Fruit fly (Drosophila melanogaster) whole organism, embryonic: ENCODE results near the gene CG7943.

Source experiments
- Abd-B ChIP-seq: fragments of 200-800 bp; sonication (Bioruptor generic); optimal IDR thresholded peaks from 2 replicates; lab custom pipeline; 2018; ENCODE audit warnings: missing biosample characterization, mild to moderate bottlenecking, missing genetic modification characterization, moderate library complexity
- Blimp-1 ChIP-seq: fragments of 200-800 bp; sonication (Bioruptor generic); optimal IDR thresholded peaks from 3 replicates; lab custom pipeline; 2018; ENCODE audit warnings: missing biosample characterization, missing genetic modification characterization, mild to moderate bottlenecking, moderate library complexity, missing genetic modification reagents
- CG12391 ChIP-seq: fragments of 200-800 bp; sonication (Bioruptor generic); optimal IDR thresholded peaks from 3 replicates; lab custom pipeline; 2018; ENCODE audit warnings: missing biosample characterization, mild to moderate bottlenecking, missing genetic modification characterization, moderate library complexity
- CG16815 ChIP-seq: fragments of 200-800 bp; sonication (Bioruptor generic); optimal IDR thresholded peaks from 3 replicates; lab custom pipeline; 2017; ENCODE audit warnings: missing biosample characterization, mild to moderate bottlenecking, missing genetic modification characterization
- CG2116 ChIP-seq: fragments of 200-800 bp; sonication (Bioruptor generic); optimal IDR thresholded peaks from 3 replicates; lab custom pipeline; 2018; ENCODE audit warnings: missing biosample characterization, mild to moderate bottlenecking, missing genetic modification characterization
- CG2678 ChIP-seq: fragments of 200-800 bp; sonication (Bioruptor generic); optimal IDR thresholded peaks from 3 replicates; lab custom pipeline; 2019; ENCODE audit warnings: missing biosample characterization, mild to moderate bottlenecking, missing genetic modification characterization, moderate library complexity
- CG2875 ChIP-seq: fragments of 200-800 bp; sonication (Bioruptor generic); optimal IDR thresholded peaks from 2 replicates; lab custom pipeline; 2017; ENCODE audit warnings: missing biosample characterization, mild to moderate bottlenecking, missing genetic modification characterization, missing genetic modification reagents
- CG31365 ChIP-seq: fragments of 200-800 bp; sonication (Bioruptor generic); optimal IDR thresholded peaks from 2 replicates; lab custom pipeline; 2018; ENCODE audit warnings: missing biosample characterization, mild to moderate bottlenecking, missing genetic modification characterization
- CG31388 ChIP-seq: fragments of 200-800 bp; sonication (Bioruptor generic); optimal IDR thresholded peaks from 2 replicates; lab custom pipeline; 2016; ENCODE audit warnings: missing biosample characterization, missing genetic modification characterization
- CG32772 ChIP-seq: fragments of 200-800 bp; sonication (Bioruptor generic); IDR thresholded peaks from 2 replicates; pipeline ENCODE4 v1.3.6; 2022; ENCODE audit warnings: missing biosample characterization, missing genetic modification characterization
- CG4328 ChIP-seq: fragments of 200-800 bp; sonication (Bioruptor generic); optimal IDR thresholded peaks from 3 replicates; lab custom pipeline; 2017; ENCODE audit warnings: missing biosample characterization, missing genetic modification reagents, missing genetic modification characterization
- CG6765 ChIP-seq: fragments of 200-800 bp; sonication (Bioruptor generic); optimal IDR thresholded peaks from 3 replicates; lab custom pipeline; 2017; ENCODE audit warnings: missing biosample characterization, mild to moderate bottlenecking, missing genetic modification characterization
- CG7357 ChIP-seq: fragments of 200-800 bp; sonication (Bioruptor generic); IDR thresholded peaks from 3 replicates; pipeline ENCODE4 v1.3.6; 2022; ENCODE audit warnings: missing biosample characterization, missing genetic modification characterization
- CG8089 ChIP-seq: fragments of 200-800 bp; sonication (Bioruptor generic); optimal IDR thresholded peaks from 3 replicates; lab custom pipeline; 2016; ENCODE audit warnings: missing biosample characterization, missing genetic modification characterization
- CG8281 ChIP-seq: fragments of 200-800 bp; sonication (Bioruptor generic); optimal IDR thresholded peaks from 2 replicates; lab custom pipeline; 2018; ENCODE audit warnings: missing biosample characterization, mild to moderate bottlenecking, missing genetic modification characterization, moderate library complexity
- CG8359 ChIP-seq: fragments of 200-800 bp; sonication (Bioruptor generic); optimal IDR thresholded peaks from 2 replicates; lab custom pipeline; 2017; ENCODE audit warnings: missing biosample characterization, mild to moderate bottlenecking, missing genetic modification characterization, borderline replicate concordance
- CG8478 ChIP-seq: fragments of >200 bp; optimal IDR thresholded peaks from 2 replicates; lab custom pipeline; 2018
- CG9727 ChIP-seq: fragments of 200-800 bp; sonication (Bioruptor generic); optimal IDR thresholded peaks from 3 replicates; lab custom pipeline; 2017; ENCODE audit warnings: missing biosample characterization, mild to moderate bottlenecking, missing genetic modification characterization
- CrebB ChIP-seq: fragments of 200-800 bp; sonication (Bioruptor generic); optimal IDR thresholded peaks from 3 replicates; lab custom pipeline; 2018; ENCODE audit warnings: missing biosample characterization, mild to moderate bottlenecking, missing genetic modification characterization
- D19A ChIP-seq: fragments of 200-800 bp; optimal IDR thresholded peaks from 3 replicates; lab custom pipeline; 2019; ENCODE audit warnings: missing biosample characterization, mild to moderate bottlenecking, missing genetic modification characterization, moderate library complexity
- HHEX ChIP-seq: fragments of 200-800 bp; sonication (Bioruptor generic); optimal IDR thresholded peaks from 3 replicates; lab custom pipeline; 2017; ENCODE audit warnings: missing biosample characterization, mild to moderate bottlenecking, missing genetic modification characterization, missing genetic modification reagents
- Hr39 ChIP-seq: fragments of >200 bp; optimal IDR thresholded peaks from 2 replicates; lab custom pipeline; 2017
- MBD-R2 ChIP-seq: fragments of 200-800 bp; sonication (Bioruptor generic); IDR thresholded peaks from 2 replicates; pipeline ENCODE4 v1.3.6; 2022; ENCODE audit warnings: missing biosample characterization, missing genetic modification characterization
- NK7.1 ChIP-seq: fragments of 200-800 bp; sonication (Bioruptor generic); optimal IDR thresholded peaks from 3 replicates; lab custom pipeline; 2016; ENCODE audit warnings: missing biosample characterization, missing genetic modification characterization
- Nf-YB ChIP-seq: fragments of 200-800 bp; sonication (Bioruptor generic); optimal IDR thresholded peaks from 3 replicates; lab custom pipeline; 2019; ENCODE audit warnings: missing biosample characterization, mild to moderate bottlenecking, missing genetic modification characterization, moderate library complexity
- Ravus ChIP-seq: fragments of 200-800 bp; sonication (Bioruptor generic); IDR thresholded peaks from 2 replicates; pipeline ENCODE4 v1.3.6; 2022; ENCODE audit warnings: missing biosample characterization, missing genetic modification characterization
- Sin3A ChIP-seq: fragments of >200 bp; optimal IDR thresholded peaks from 2 replicates; lab custom pipeline; 2018
- TFAM ChIP-seq: fragments of 200-800 bp; sonication (Bioruptor generic); optimal IDR thresholded peaks from 2 replicates; lab custom pipeline; 2017; ENCODE audit warnings: missing biosample characterization, missing genetic modification characterization, inconsistent platforms
- Tbp ChIP-seq: fragments of >200 bp; optimal IDR thresholded peaks from 2 replicates; lab custom pipeline; 2018; ENCODE audit warnings: missing biosample characterization, missing genetic modification characterization
- Xbp1 ChIP-seq: fragments of 200-800 bp; sonication (Bioruptor generic); optimal IDR thresholded peaks from 3 replicates; lab custom pipeline; 2016; ENCODE audit warnings: missing biosample characterization, mild to moderate bottlenecking, missing genetic modification characterization
- Xrp1 ChIP-seq: fragments of 200-800 bp; sonication (Bioruptor generic); IDR thresholded peaks from 2 replicates; pipeline ENCODE4 v1.3.6; 2022; ENCODE audit warnings: missing biosample characterization, missing genetic modification characterization
- bcd ChIP-seq: fragments of 200-800 bp; sonication (Bioruptor generic); optimal IDR thresholded peaks from 2 replicates; lab custom pipeline; 2017; ENCODE audit warnings: missing biosample characterization, mild to moderate bottlenecking, missing genetic modification characterization
- en ChIP-seq: fragments of 200-800 bp; sonication (Bioruptor generic); optimal IDR thresholded peaks from 2 replicates; lab custom pipeline; 2016; ENCODE audit warnings: missing biosample characterization, missing genetic modification characterization
- exex ChIP-seq: fragments of 200-800 bp; sonication (Bioruptor generic); optimal IDR thresholded peaks from 4 replicates; lab custom pipeline; 2018; ENCODE audit warnings: missing biosample characterization, mild to moderate bottlenecking, missing genetic modification characterization, moderate library complexity
- fd102C ChIP-seq: fragments of 200-800 bp; sonication (Bioruptor generic); optimal IDR thresholded peaks from 2 replicates; lab custom pipeline; 2018; ENCODE audit warnings: missing biosample characterization, mild to moderate bottlenecking, missing genetic modification characterization, moderate library complexity
- fd64A ChIP-seq: fragments of 200-800 bp; sonication (Bioruptor generic); optimal IDR thresholded peaks from 3 replicates; lab custom pipeline; 2018; ENCODE audit warnings: missing biosample characterization, mild to moderate bottlenecking, missing genetic modification characterization
- knrl ChIP-seq: fragments of 200-800 bp; sonication (Bioruptor generic); IDR thresholded peaks from 3 replicates; pipeline ENCODE4 v1.3.6; 2022; ENCODE audit warnings: missing biosample characterization, missing genetic modification characterization; ENCODE audit not compliant: partially characterized antibody
- pan ChIP-seq, 4 experiments: fragments of >200 bp in 3 of 4; fragments of 200-800 bp in 1 of 4; sonication (Bioruptor generic) in 1 of 4; optimal IDR thresholded peaks in 3 of 4; IDR thresholded peaks in 1 of 4; 2 replicates each; pipeline versions ENCODE4 v1.3.6 to Lab custom; 2017 to 2022; ENCODE audit warnings: missing biosample characterization in 2 of 4, missing genetic modification characterization in 2 of 4, mixed read lengths in 1 of 4
- pho ChIP-seq: fragments of 200-800 bp; sonication (Bioruptor generic); optimal IDR thresholded peaks from 2 replicates; lab custom pipeline; 2016; ENCODE audit warnings: missing biosample characterization, missing genetic modification characterization
- prd ChIP-seq, 3 experiments: fragments of >200 bp in 2 of 3; fragments of 200-800 bp in 1 of 3; sonication (Bioruptor generic) in 1 of 3; optimal IDR thresholded peaks in 2 of 3; IDR thresholded peaks in 1 of 3; 2 replicates in 2 of 3; 3 replicates in 1 of 3; pipeline versions ENCODE4 v1.3.6 to Lab custom; 2017 to 2022; ENCODE audit warnings: missing biosample characterization in 1 of 3, missing genetic modification characterization in 1 of 3
- pum ChIP-seq: fragments of 200-800 bp; sonication (Bioruptor generic); optimal IDR thresholded peaks from 2 replicates; lab custom pipeline; 2016; ENCODE audit warnings: missing biosample characterization, missing genetic modification characterization
- ro ChIP-seq: fragments of 200-800 bp; sonication (Bioruptor generic); IDR thresholded peaks from 2 replicates; pipeline ENCODE4 v1.3.6; 2022; ENCODE audit warnings: missing biosample characterization, missing genetic modification characterization
- run ChIP-seq: fragments of 200-800 bp; sonication (Bioruptor generic); optimal IDR thresholded peaks from 3 replicates; lab custom pipeline; 2018; ENCODE audit warnings: missing biosample characterization, mild to moderate bottlenecking, missing genetic modification characterization
- seq ChIP-seq: fragments of 200-800 bp; sonication (Bioruptor generic); IDR thresholded peaks from 2 replicates; pipeline ENCODE4 v1.3.6; 2022; ENCODE audit warnings: missing biosample characterization, missing genetic modification characterization
- shn ChIP-seq: fragments of 200-800 bp; sonication (Bioruptor generic); optimal IDR thresholded peaks from 3 replicates; lab custom pipeline; 2016; ENCODE audit warnings: missing biosample characterization, missing genetic modification characterization
- sqz ChIP-seq: fragments of 200-800 bp; sonication (Bioruptor generic); optimal IDR thresholded peaks from 3 replicates; lab custom pipeline; 2018; ENCODE audit warnings: missing biosample characterization, mild to moderate bottlenecking, missing genetic modification characterization
- tx ChIP-seq: fragments of 200-800 bp; sonication (Bioruptor generic); optimal IDR thresholded peaks from 2 replicates; lab custom pipeline; 2016; ENCODE audit warnings: missing biosample characterization, missing genetic modification characterization
- vnd ChIP-seq: fragments of 200-800 bp; sonication (Bioruptor generic); IDR thresholded peaks from 3 replicates; pipeline ENCODE4 v1.3.6; 2022; ENCODE audit warnings: missing biosample characterization, missing genetic modification characterization; ENCODE audit not compliant: partially characterized antibody
- vvl ChIP-seq: fragments of 200-800 bp; sonication (Bioruptor generic); IDR thresholded peaks from 2 replicates; pipeline ENCODE4 v1.3.6; 2022; ENCODE audit warnings: missing biosample characterization, missing genetic modification characterization

The CG7943 gene

DNA sequence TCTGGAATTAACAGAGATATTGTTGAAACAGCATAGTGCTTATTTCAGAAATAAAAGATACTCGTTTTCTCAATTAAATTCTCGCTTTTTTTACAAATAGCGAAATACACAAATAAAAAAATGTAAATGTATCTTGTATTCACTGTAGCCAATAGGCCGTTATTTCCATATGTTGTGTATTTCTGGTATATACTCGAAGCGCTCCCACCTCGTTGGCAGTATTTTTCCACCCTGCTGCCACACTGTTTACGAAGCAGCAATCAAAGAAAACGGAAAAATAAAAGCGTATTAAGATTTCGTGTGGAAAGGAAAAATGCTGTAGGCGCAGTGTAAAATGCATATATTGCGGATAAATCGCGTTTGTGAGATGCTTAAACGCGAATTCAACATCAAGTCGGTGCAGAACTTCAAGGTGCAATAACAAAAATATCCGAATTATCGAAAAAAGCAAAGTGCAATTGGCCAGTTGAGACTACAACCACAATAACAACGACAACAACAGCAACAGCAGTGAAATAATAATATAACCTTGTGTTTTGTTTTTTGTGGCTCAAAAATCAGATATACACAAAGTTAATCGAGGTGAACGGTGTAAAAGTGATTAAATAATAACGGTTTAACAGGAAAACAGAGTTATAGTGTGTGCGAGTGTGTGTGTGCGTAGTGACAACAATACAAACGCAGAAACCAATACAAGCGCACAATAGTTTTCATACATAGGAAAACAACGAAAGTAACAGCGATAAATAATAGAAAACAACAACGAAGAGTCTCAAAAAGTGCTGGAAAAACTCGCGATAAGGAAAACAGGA, 12.0 kb downstream of the CG7943 start, which contains the start of gene sima (continued):
- TF ChIP-seq vnd (no peak), CG8281 (tag; lab: Kevin White, UChicago) (no peak), Ravus (no peak), NK7.1 (GFP tag; lab: Kevin White, UChicago) (peak; percentile 57), en (GFP tag; lab: Kevin White, UChicago) (no peak), MBD-R2 (GFP tag; lab: Robert Waterston, UW) (peak; percentile 65), Nf-YB (peak; percentile 18), CG32772 (GFP tag; lab: Robert Waterston, UW) (no peak), tx (GFP tag; lab: Kevin White, UChicago) (peak; percentile 11), CG8478 (lab: Kevin White, UChicago) (no peak), shn (GFP tag; lab: Kevin White, UChicago) (peak; percentile 6), CG31388 (GFP tag; lab: Kevin White, UChicago) (no peak), run (tag; lab: Kevin White, UChicago) (no peak), ro (no peak), knrl (no peak; the same call in 2 of the 3 replicates), HHEX (GFP tag; lab: Kevin White, UChicago) (no peak), vvl (GFP tag; lab: Robert Waterston, UW) (peak; percentile 69), fd64A (GFP tag; lab: Kevin White, UChicago) (no peak), Hr39 (no peak), CG7357 (no peak), exex (tag; lab: Kevin White, UChicago) (peak; percentile 32), Blimp-1 (peak; percentile 17), pho (GFP tag; lab: Kevin White, UChicago) (no peak), sqz (peak; percentile 19), Sin3A (lab: Kevin White, UChicago) (peak; percentile 49), Xrp1 (GFP tag; lab: Robert Waterston, UW) (peak; percentile 51; the same call in 1 of the 2 replicates), bcd (GFP tag; lab: Kevin White, UChicago) (peak; percentile 16), CG6765 (GFP tag; lab: Kevin White, UChicago) (peak; percentile 37), Tbp (GFP tag; lab: Kevin White, UChicago) (no peak), CG2875 (no peak), CG9727 (GFP tag; lab: Kevin White, UChicago) (peak; percentile 5), fd102C (GFP tag; lab: Kevin White, UChicago) (no peak), pan (optimal IDR thresholded peaks at IDR 0.05; lab: Kevin White, UChicago) (no peak), pan (GFP tag; optimal IDR thresholded peaks at IDR 0.05 in 1 of 2, IDR thresholded peaks at IDR 0.05 in 1 of 2) (peak in 1 of 2 experiments; percentile 65), CG31365 (tag; lab: Kevin White, UChicago) (no peak), pum (GFP tag; lab: Kevin White, UChicago) (no peak), CG16815 (GFP tag; lab: Kevin White, UChicago) (no peak), Abd-B (GFP tag; lab: Kevin White, UChicago) (peak; percentile 43), CrebB (tag; lab: Kevin White, UChicago) (no peak), CG8359 (GFP tag; lab: Kevin White, UChicago) (no peak), CG2116 (GFP tag; lab: Kevin White, UChicago) (peak; percentile 34), CG4328 (GFP tag; lab: Kevin White, UChicago) (no peak), D19A (tag; lab: Kevin White, UChicago) (peak; percentile 75), Xbp1 (peak; percentile 57), prd (optimal IDR thresholded peaks at IDR 0.05; lab: Kevin White, UChicago) (no peak), prd (GFP tag; IDR thresholded peaks at IDR 0.05; lab: Robert Waterston, UW) (peak; percentile 53; the same call in 1 of the 3 replicates), CG2678 (tag; lab: Kevin White, UChicago) (peak; percentile 28), CG8089 (no peak), CG12391 (peak; percentile 38), TFAM (GFP tag; lab: Kevin White, UChicago) (no peak), seq (no peak)
